Fruit fly (Drosophila melanogaster) whole organism, embryonic: ENCODE results near the gene fmt.
A peak's percentile ranks its signal among the peaks of the same experiment; 100 is the strongest.

Experiments
- Aef1 ChIP-seq: fragments of 200-800 bp; sonication (Bioruptor generic); IDR thresholded peaks from 3 replicates; pipeline ENCODE4 v1.3.6; 2022; ENCODE audit warnings: missing biosample characterization, missing genetic modification characterization
- Bdp1 ChIP-seq: fragments of 200-800 bp; sonication (Bioruptor generic); optimal IDR thresholded peaks from 3 replicates; lab custom pipeline; 2016; ENCODE audit warnings: missing biosample characterization, missing genetic modification characterization
- CG10209 ChIP-seq: fragments of 200-800 bp; sonication (Bioruptor generic); optimal IDR thresholded peaks from 3 replicates; lab custom pipeline; 2017; ENCODE audit warnings: missing biosample characterization, mild to moderate bottlenecking, missing genetic modification characterization, missing genetic modification reagents
- CG10321 ChIP-seq: fragments of 200-800 bp; sonication (Bioruptor generic); IDR thresholded peaks from 2 replicates; pipeline ENCODE4 v1.3.6; 2022; ENCODE audit warnings: missing biosample characterization, missing genetic modification characterization
- CG10462 ChIP-seq: fragments of 200-800 bp; sonication (Bioruptor generic); optimal IDR thresholded peaks from 2 replicates; lab custom pipeline; 2016; ENCODE audit warnings: missing biosample characterization, missing genetic modification characterization
- CG10543 ChIP-seq: fragments of 200-800 bp; sonication (Bioruptor generic); optimal IDR thresholded peaks from 3 replicates; lab custom pipeline; 2017; ENCODE audit warnings: missing biosample characterization, mild to moderate bottlenecking, missing genetic modification characterization, moderate library complexity
- CG10959 ChIP-seq: fragments of 200-800 bp; sonication (Bioruptor generic); IDR thresholded peaks from 2 replicates; pipeline ENCODE4 v1.3.6; 2022; ENCODE audit warnings: missing biosample characterization, missing genetic modification characterization
- CG11247 ChIP-seq: fragments of 200-800 bp; sonication (Bioruptor generic); IDR thresholded peaks from 2 replicates; pipeline ENCODE4 v1.3.6; 2022; ENCODE audit warnings: missing biosample characterization, missing genetic modification characterization
- CG11560 ChIP-seq: fragments of 200-800 bp; sonication (Bioruptor generic); IDR thresholded peaks from 3 replicates; pipeline ENCODE4 v1.3.6; 2022; ENCODE audit warnings: missing biosample characterization, missing genetic modification characterization
- CG12391 ChIP-seq: fragments of 200-800 bp; sonication (Bioruptor generic); optimal IDR thresholded peaks from 3 replicates; lab custom pipeline; 2018; ENCODE audit warnings: missing biosample characterization, mild to moderate bottlenecking, missing genetic modification characterization, moderate library complexity
- CG13624 ChIP-seq: fragments of 200-800 bp; sonication (Bioruptor generic); optimal IDR thresholded peaks from 2 replicates; lab custom pipeline; 2016; ENCODE audit warnings: missing biosample characterization, missing genetic modification characterization
- CG14710 ChIP-seq: fragments of 200-800 bp; sonication (Bioruptor generic); optimal IDR thresholded peaks from 3 replicates; lab custom pipeline; 2019; ENCODE audit warnings: missing biosample characterization, mild to moderate bottlenecking, missing genetic modification characterization, moderate library complexity
- CG17612 ChIP-seq: fragments of 200-800 bp; sonication (Bioruptor generic); IDR thresholded peaks from 2 replicates; pipeline ENCODE4 v1.3.6; 2022; ENCODE audit warnings: missing biosample characterization, missing genetic modification characterization
- CG2712 ChIP-seq: fragments of 200-800 bp; optimal IDR thresholded peaks from 3 replicates; lab custom pipeline; 2019; ENCODE audit warnings: missing biosample characterization, mild to moderate bottlenecking, missing genetic modification characterization, moderate library complexity
- CG2875 ChIP-seq: fragments of 200-800 bp; sonication (Bioruptor generic); optimal IDR thresholded peaks from 2 replicates; lab custom pipeline; 2017; ENCODE audit warnings: missing biosample characterization, mild to moderate bottlenecking, missing genetic modification characterization, missing genetic modification reagents
- CG30431 ChIP-seq: fragments of 200-800 bp; sonication (Bioruptor generic); optimal IDR thresholded peaks from 2 replicates; lab custom pipeline; 2017; ENCODE audit warnings: missing biosample characterization, missing genetic modification characterization
- CG31224 ChIP-seq: fragments of 200-800 bp; sonication (Bioruptor generic); IDR thresholded peaks from 2 replicates; pipeline ENCODE4 v1.3.6; 2022; ENCODE audit warnings: missing biosample characterization, missing genetic modification characterization
- CG32767 ChIP-seq: fragments of 200-800 bp; sonication (Bioruptor generic); IDR thresholded peaks from 2 replicates; pipeline ENCODE4 v1.3.6; 2022; ENCODE audit warnings: missing biosample characterization, missing genetic modification characterization
- CG4328 ChIP-seq: fragments of 200-800 bp; sonication (Bioruptor generic); optimal IDR thresholded peaks from 3 replicates; lab custom pipeline; 2017; ENCODE audit warnings: missing biosample characterization, missing genetic modification reagents, missing genetic modification characterization
- CG4360 ChIP-seq: fragments of 200-800 bp; sonication (Bioruptor generic); IDR thresholded peaks from 2 replicates; pipeline ENCODE4 v1.3.6; 2022; ENCODE audit warnings: missing biosample characterization, missing genetic modification characterization
- CG43689 ChIP-seq: fragments of 200-800 bp; sonication (Bioruptor generic); IDR thresholded peaks from 2 replicates; pipeline ENCODE4 v1.3.6; 2022; ENCODE audit warnings: missing biosample characterization, missing genetic modification characterization
- CG6689 ChIP-seq: fragments of 200-800 bp; sonication (Bioruptor generic); IDR thresholded peaks from 2 replicates; pipeline ENCODE4 v1.3.6; 2022; ENCODE audit warnings: missing biosample characterization, missing genetic modification characterization
- CG6765 ChIP-seq: fragments of 200-800 bp; sonication (Bioruptor generic); optimal IDR thresholded peaks from 3 replicates; lab custom pipeline; 2017; ENCODE audit warnings: missing biosample characterization, mild to moderate bottlenecking, missing genetic modification characterization
- CG8281 ChIP-seq: fragments of 200-800 bp; sonication (Bioruptor generic); optimal IDR thresholded peaks from 2 replicates; lab custom pipeline; 2018; ENCODE audit warnings: missing biosample characterization, mild to moderate bottlenecking, missing genetic modification characterization, moderate library complexity
- CG8290 ChIP-seq, 3 experiments: fragments of 200-800 bp; sonication (Bioruptor generic); optimal IDR thresholded peaks; 2 replicates each; lab custom pipeline; 2016 to 2019; ENCODE audit warnings: missing biosample characterization in 3 of 3, missing genetic modification characterization in 3 of 3, mild to moderate bottlenecking in 2 of 3, moderate library complexity in 1 of 3
- Dip3 ChIP-seq: fragments of 200-800 bp; sonication (Bioruptor generic); optimal IDR thresholded peaks from 3 replicates; lab custom pipeline; 2016; ENCODE audit warnings: missing biosample characterization, missing genetic modification characterization
- Drgx ChIP-seq: fragments of 200-800 bp; sonication (Bioruptor generic); IDR thresholded peaks from 2 replicates; pipeline ENCODE4 v1.3.6; 2022; ENCODE audit warnings: missing biosample characterization, missing genetic modification characterization
- HLH3B ChIP-seq: fragments of 200-800 bp; sonication (Bioruptor generic); IDR thresholded peaks from 2 replicates; pipeline ENCODE4 v1.3.6; 2022; ENCODE audit warnings: missing biosample characterization, missing genetic modification characterization
- HLH4C ChIP-seq: fragments of 200-800 bp; sonication (Bioruptor generic); IDR thresholded peaks from 3 replicates; pipeline ENCODE4 v1.3.6; 2022; ENCODE audit warnings: missing biosample characterization, missing genetic modification characterization; ENCODE audit not compliant: partially characterized antibody
- Hsf ChIP-seq: fragments of 200-800 bp; sonication (Bioruptor generic); optimal IDR thresholded peaks from 3 replicates; lab custom pipeline; 2016; ENCODE audit warnings: missing biosample characterization, missing genetic modification characterization
- Mes4 ChIP-seq: fragments of 200-800 bp; sonication (Bioruptor generic); optimal IDR thresholded peaks from 2 replicates; lab custom pipeline; 2016; ENCODE audit warnings: missing biosample characterization, missing genetic modification characterization
- Sry-β ChIP-seq: fragments of 200-800 bp; sonication (Bioruptor generic); optimal IDR thresholded peaks from 2 replicates; lab custom pipeline; 2018; ENCODE audit warnings: missing biosample characterization, mild to moderate bottlenecking, missing genetic modification characterization, moderate library complexity
- Taf1 ChIP-seq: fragments of 200-800 bp; sonication (Bioruptor generic); IDR thresholded peaks from 2 replicates; pipeline ENCODE4 v1.3.6; 2022; ENCODE audit warnings: missing biosample characterization, missing genetic modification characterization
- al ChIP-seq: fragments of 200-800 bp; sonication (Bioruptor generic); IDR thresholded peaks from 2 replicates; pipeline ENCODE4 v1.3.6; 2022; ENCODE audit warnings: missing biosample characterization, missing genetic modification characterization
- br ChIP-seq: fragments of >200 bp; optimal IDR thresholded peaks from 2 replicates; lab custom pipeline; 2017
- cad ChIP-seq: fragments of >200 bp; optimal IDR thresholded peaks from 2 replicates; lab custom pipeline; 2017; ENCODE audit warnings: missing biosample characterization, missing genetic modification characterization
- crc ChIP-seq: fragments of 200-800 bp; sonication (Bioruptor generic); optimal IDR thresholded peaks from 2 replicates; lab custom pipeline; 2016; ENCODE audit warnings: missing biosample characterization, missing genetic modification characterization
- ftz-f1 ChIP-seq: fragments of 200-800 bp; sonication (Bioruptor generic); optimal IDR thresholded peaks from 2 replicates; lab custom pipeline; 2016; ENCODE audit warnings: missing biosample characterization, missing genetic modification characterization
- gem ChIP-seq: fragments of 200-800 bp; sonication (Bioruptor generic); optimal IDR thresholded peaks from 2 replicates; lab custom pipeline; 2019; ENCODE audit warnings: missing biosample characterization, mild to moderate bottlenecking, missing genetic modification characterization, moderate library complexity
- grau ChIP-seq: fragments of 200-800 bp; optimal IDR thresholded peaks from 3 replicates; lab custom pipeline; 2019; ENCODE audit warnings: missing biosample characterization, mild to moderate bottlenecking, missing genetic modification characterization, moderate library complexity
- gsb ChIP-seq: fragments of 200-800 bp; sonication (Bioruptor generic); IDR thresholded peaks from 2 replicates; pipeline ENCODE4 v1.3.6; 2022; ENCODE audit warnings: missing biosample characterization, missing genetic modification characterization
- hkb ChIP-seq, 2 experiments: fragments of 200-800 bp in 1 of 2; fragments of >200 bp in 1 of 2; sonication (Bioruptor generic) in 1 of 2; IDR thresholded peaks in 1 of 2; optimal IDR thresholded peaks in 1 of 2; 2 replicates each; pipeline versions ENCODE4 v1.3.6 to Lab custom; 2017 to 2022; ENCODE audit warnings: missing biosample characterization in 1 of 2, missing genetic modification characterization in 1 of 2
- hth ChIP-seq: fragments of >200 bp; optimal IDR thresholded peaks from 2 replicates; lab custom pipeline; 2017; ENCODE audit warnings: inconsistent platforms
- lilli ChIP-seq: fragments of 200-800 bp; sonication (Bioruptor generic); optimal IDR thresholded peaks from 3 replicates; lab custom pipeline; 2016; ENCODE audit warnings: missing biosample characterization, missing genetic modification characterization
- lola ChIP-seq, 3 experiments: fragments of >200 bp in 2 of 3; fragments of 200-800 bp in 1 of 3; sonication (Bioruptor generic) in 1 of 3; optimal IDR thresholded peaks; 2 replicates each; lab custom pipeline; 2017 to 2019; ENCODE audit warnings: missing biosample characterization in 3 of 3, missing genetic modification characterization in 3 of 3, mild to moderate bottlenecking in 1 of 3, moderate library complexity in 1 of 3
- luna ChIP-seq: fragments of 200-800 bp; sonication (Bioruptor generic); optimal IDR thresholded peaks from 2 replicates; lab custom pipeline; 2016; ENCODE audit warnings: missing biosample characterization, missing genetic modification characterization
- p53 ChIP-seq: fragments of 200-800 bp; sonication (Bioruptor generic); optimal IDR thresholded peaks from 2 replicates; lab custom pipeline; 2016; ENCODE audit warnings: missing biosample characterization, missing genetic modification characterization
- sens-2 ChIP-seq: fragments of 200-800 bp; sonication (Bioruptor generic); IDR thresholded peaks from 2 replicates; pipeline ENCODE4 v1.3.6; 2022; ENCODE audit warnings: missing biosample characterization, missing genetic modification characterization
- so ChIP-seq: fragments of 200-800 bp; sonication (Bioruptor generic); IDR thresholded peaks from 3 replicates; pipeline ENCODE4 v1.3.6; 2022; ENCODE audit warnings: missing biosample characterization, missing genetic modification characterization
- sqz ChIP-seq: fragments of 200-800 bp; sonication (Bioruptor generic); optimal IDR thresholded peaks from 3 replicates; lab custom pipeline; 2018; ENCODE audit warnings: missing biosample characterization, mild to moderate bottlenecking, missing genetic modification characterization
- usp ChIP-seq: fragments of >200 bp; optimal IDR thresholded peaks from 2 replicates; lab custom pipeline; 2017; ENCODE audit warnings: missing biosample characterization, missing genetic modification characterization

Gene fmt

dm6 chr3L:6184884-6185438, 11.3 kb upstream of the fmt start, which contains the start of the genes D19B and CG43293 (continued):
- TF ChIP-seq hkb (optimal IDR thresholded peaks at IDR 0.05; lab: Kevin White, UChicago) (no peak), hkb (GFP tag; IDR thresholded peaks at IDR 0.05; lab: Robert Waterston, UW) (peak; percentile 91), CG12391 (peak; percentile 92), Mes4 (GFP tag; lab: Kevin White, UChicago) (peak; percentile 56), Bdp1 (GFP tag; lab: Kevin White, UChicago) (peak; percentile 52), gsb (GFP tag; lab: Robert Waterston, UW) (peak; percentile 75), Taf1 (GFP tag; lab: Robert Waterston, UW) (peak; percentile 82), CG11560 (tag; lab: Robert Waterston, UW) (peak; percentile 72; the same call in 2 of the 3 replicates), hth (no peak), CG8290 (GFP tag; optimal IDR thresholded peaks at IDR 0.05; lab: Kevin White, UChicago) (peak; percentile 74), CG8290 (tag; optimal IDR thresholded peaks at IDR 0.05; lab: Kevin White, UChicago) (peak in 1 of 2 experiments; percentile 98), CG17612 (peak; percentile 66), Drgx (GFP tag; lab: Robert Waterston, UW) (peak; percentile 92), CG4360 (GFP tag; lab: Robert Waterston, UW) (peak; percentile 58; the same call in 1 of the 2 replicates), grau (tag; lab: Kevin White, UChicago) (peak; percentile 85), CG10321 (GFP tag; lab: Robert Waterston, UW) (peak; percentile 65), CG6765 (GFP tag; lab: Kevin White, UChicago) (peak; percentile 81), lola (GFP tag; optimal IDR thresholded peaks at IDR 0.05; lab: Kevin White, UChicago) (peak in 1 of 3 experiments; percentile 66), HLH3B (GFP tag; lab: Robert Waterston, UW) (peak; percentile 91), usp (GFP tag; lab: Kevin White, UChicago) (no peak), ftz-f1 (GFP tag; lab: Kevin White, UChicago) (peak; percentile 79), CG4328 (GFP tag; lab: Kevin White, UChicago) (peak; percentile 76), CG14710 (tag; lab: Kevin White, UChicago) (peak; percentile 74), sens-2 (GFP tag; lab: Robert Waterston, UW) (peak; percentile 64), CG10209 (GFP tag; lab: Kevin White, UChicago) (peak; percentile 91), Dip3 (GFP tag; lab: Kevin White, UChicago) (peak; percentile 83), CG6689 (GFP tag; lab: Robert Waterston, UW) (peak; percentile 84), cad (GFP tag; lab: Kevin White, UChicago) (no peak), CG43689 (GFP tag; lab: Robert Waterston, UW) (peak; percentile 70), sqz (GFP tag; lab: Kevin White, UChicago) (no peak), HLH4C (GFP tag; lab: Robert Waterston, UW) (peak; percentile 43; the same call in 1 of the 3 replicates), gem (tag; lab: Kevin White, UChicago) (peak; percentile 90), CG30431 (peak; percentile 79), CG13624 (GFP tag; lab: Kevin White, UChicago) (peak; percentile 90), al (GFP tag; lab: Robert Waterston, UW) (peak; percentile 83), so (GFP tag; lab: Robert Waterston, UW) (peak; percentile 81), CG2875 (peak; percentile 72), CG10543 (GFP tag; lab: Kevin White, UChicago) (peak; percentile 78), Hsf (peak; percentile 86), lilli (peak; percentile 95), CG10462 (GFP tag; lab: Kevin White, UChicago) (peak; percentile 82), CG11247 (GFP tag; lab: Robert Waterston, UW) (peak; percentile 95), br (lab: Kevin White, UChicago) (no peak), crc (GFP tag; lab: Kevin White, UChicago) (peak; percentile 81), CG31224 (GFP tag; lab: Robert Waterston, UW) (peak; percentile 76), CG8281 (tag; lab: Kevin White, UChicago) (peak; percentile 61), CG2712 (tag; lab: Kevin White, UChicago) (peak; percentile 91), Aef1 (peak; percentile 88), Sry-β (GFP tag; lab: Kevin White, UChicago) (peak; percentile 84), CG32767 (GFP tag; lab: Robert Waterston, UW) (peak; percentile 84), CG10959 (peak; percentile 81), luna (peak; percentile 11), p53 (GFP tag; lab: Kevin White, UChicago) (peak; percentile 81)
